Worm (Caenorhabditis elegans): ENCODE data around the gene tomm-20.

ce11 chrV:12316076-12316475 is 27.2 kb downstream of the tomm-20 start:
- no peak for TF ChIP-seq ces-1 (GFP tag; optimal IDR thresholded peaks at IDR 0.05)
- TF ChIP-seq snpc-4 (tag; optimal IDR thresholded peaks at IDR 0.05), result no peak

All from whole organism, mixed stage, embryonic.